Fruit fly (Drosophila melanogaster) whole organism, wandering third instar larva: ENCODE results near the gene Ag5r.

ENCODE experiments used
- Abd-B ChIP-seq: fragments of >200 bp; optimal IDR thresholded peaks from 2 replicates; lab custom pipeline; 2017; ENCODE audit warnings: missing biosample characterization, missing genetic modification characterization
- Dfd ChIP-seq: fragments of >200 bp; optimal IDR thresholded peaks from 2 replicates; lab custom pipeline; 2017; ENCODE audit warnings: missing biosample characterization, missing genetic modification characterization
- HLH106 ChIP-seq: fragments of 200-800 bp; optimal IDR thresholded peaks from 3 replicates; lab custom pipeline; 2019; ENCODE audit warnings: missing biosample characterization, mild to moderate bottlenecking, missing genetic modification characterization, moderate library complexity
- OdsH ChIP-seq: fragments of 200-800 bp; sonication (Bioruptor generic); optimal IDR thresholded peaks from 2 replicates; lab custom pipeline; 2016; ENCODE audit warnings: missing biosample characterization, mild to moderate bottlenecking, missing genetic modification characterization
- Rel ChIP-seq, 2 experiments: fragments of 200-800 bp; sonication (Bioruptor generic) in 1 of 2; optimal IDR thresholded peaks; 2 replicates in 1 of 2; 3 replicates in 1 of 2; lab custom pipeline; 2016 to 2019; ENCODE audit warnings: mild to moderate bottlenecking in 2 of 2, missing biosample characterization in 2 of 2, missing genetic modification characterization in 2 of 2, moderate library complexity in 1 of 2
- brk ChIP-seq: fragments of 200-800 bp; sonication (Bioruptor generic); optimal IDR thresholded peaks from 2 replicates; lab custom pipeline; 2016; ENCODE audit warnings: missing biosample characterization, mild to moderate bottlenecking, missing genetic modification characterization

dm6 chrX:14750448-14750847 lies 35.9 kb downstream of the Ag5r start:
- TF ChIP-seq OdsH (peak; percentile 59), Rel (GFP tag; optimal IDR thresholded peaks at IDR 0.05; lab: Kevin White, UChicago) (no peak), Rel (tag; optimal IDR thresholded peaks at IDR 0.05; lab: Kevin White, UChicago) (no peak), brk (GFP tag; lab: Kevin White, UChicago) (no peak), Dfd (GFP tag; lab: Kevin White, UChicago) (no peak), Abd-B (GFP tag; lab: Kevin White, UChicago) (no peak), HLH106 (tag; lab: Kevin White, UChicago) (peak; percentile 79)
